Worm (Caenorhabditis elegans) whole organism, late embryonic: ENCODE results near the gene ZK228.1.

Experiments
- K02D7.2 ChIP-seq: sonication (generic microtip); optimal IDR thresholded peaks from 2 replicates; lab custom pipeline; 2017; ENCODE audit warnings: mild to moderate bottlenecking, missing genetic modification characterization, missing compliant biosample characterization
- K09A11.1 ChIP-seq: sonication (generic microtip); optimal IDR thresholded peaks from 2 replicates; lab custom pipeline; 2017; ENCODE audit warnings: antibody characterized with exemption, mild to moderate bottlenecking, missing genetic modification characterization, missing compliant biosample characterization; ENCODE audit not compliant: insufficient read depth
- T23F11.4 ChIP-seq: fragments of 200-800 bp; sonication (Bioruptor generic); optimal IDR thresholded peaks from 2 replicates; lab custom pipeline; 2018; ENCODE audit warnings: mild to moderate bottlenecking, missing genetic modification characterization, missing compliant biosample characterization
- ahr-1 ChIP-seq: sonication (generic microtip); optimal IDR thresholded peaks from 2 replicates; lab custom pipeline; 2016; ENCODE audit warnings: missing genetic modification characterization, missing compliant biosample characterization
- ceh-14 ChIP-seq: sonication (generic microtip); optimal IDR thresholded peaks from 2 replicates; lab custom pipeline; 2016; ENCODE audit warnings: missing genotype, missing genetic modification characterization, missing compliant biosample characterization
- ceh-19 ChIP-seq: fragments of 200-800 bp; sonication (Bioruptor generic); optimal IDR thresholded peaks from 2 replicates; lab custom pipeline; 2018; ENCODE audit warnings: mild to moderate bottlenecking, missing genetic modification characterization, missing compliant biosample characterization
- ceh-30 ChIP-seq: fragments of 150-350 bp; optimal IDR thresholded peaks from 2 replicates; lab custom pipeline; 2014; ENCODE audit warnings: missing biosample characterization, missing genetic modification characterization
- ceh-31 ChIP-seq: sonication (generic microtip); optimal IDR thresholded peaks from 2 replicates; lab custom pipeline; 2016; ENCODE audit warnings: missing genetic modification characterization, missing compliant biosample characterization
- ceh-34 ChIP-seq: sonication (generic microtip); optimal IDR thresholded peaks from 2 replicates; lab custom pipeline; 2016; ENCODE audit warnings: mild to moderate bottlenecking, missing genetic modification characterization, missing compliant biosample characterization
- ceh-45 ChIP-seq: fragments of 200-800 bp; sonication (Bioruptor generic); IDR thresholded peaks from 2 replicates; pipeline ENCODE4 v1.3.6; 2022; ENCODE audit warnings: missing genetic modification reagents, missing genetic modification characterization, missing compliant biosample characterization
- ceh-48 ChIP-seq: sonication (generic microtip); optimal IDR thresholded peaks from 2 replicates; lab custom pipeline; 2016; ENCODE audit warnings: missing genetic modification characterization, inconsistent platforms, missing compliant biosample characterization
- ceh-9 ChIP-seq: sonication (generic microtip); optimal IDR thresholded peaks from 2 replicates; lab custom pipeline; 2016; ENCODE audit warnings: mild to moderate bottlenecking, missing genetic modification characterization, inconsistent platforms, missing compliant biosample characterization
- che-1 ChIP-seq: sonication (generic microtip); optimal IDR thresholded peaks from 2 replicates; lab custom pipeline; 2016; ENCODE audit warnings: mild to moderate bottlenecking, missing genetic modification characterization, missing compliant biosample characterization
- dmd-4 ChIP-seq: sonication (generic microtip); optimal IDR thresholded peaks from 2 replicates; lab custom pipeline; 2016; ENCODE audit warnings: borderline replicate concordance, missing genetic modification characterization, missing compliant biosample characterization
- dve-1 ChIP-seq: sonication (generic microtip); optimal IDR thresholded peaks from 2 replicates; lab custom pipeline; 2017; ENCODE audit warnings: antibody characterized with exemption, mild to moderate bottlenecking, missing genetic modification characterization, missing compliant biosample characterization
- elt-2 ChIP-seq: sonication (generic microtip); optimal IDR thresholded peaks from 2 replicates; lab custom pipeline; 2016; ENCODE audit warnings: missing genetic modification reagents, missing genetic modification characterization, missing compliant biosample characterization
- fax-1 ChIP-seq: sonication (generic microtip); optimal IDR thresholded peaks from 2 replicates; lab custom pipeline; 2016; ENCODE audit warnings: missing genotype, missing genetic modification characterization, missing compliant biosample characterization
- fkh-10 ChIP-seq: fragments of 150-350 bp; optimal IDR thresholded peaks from 2 replicates; lab custom pipeline; 2014; ENCODE audit warnings: missing biosample characterization, missing genetic modification reagents, missing genetic modification characterization
- gmeb-2 ChIP-seq: sonication (generic microtip); optimal IDR thresholded peaks from 2 replicates; lab custom pipeline; 2016; ENCODE audit warnings: missing genetic modification characterization, inconsistent platforms, missing compliant biosample characterization
- hlh-13 ChIP-seq: fragments of 200-800 bp; sonication (Bioruptor generic); optimal IDR thresholded peaks from 2 replicates; lab custom pipeline; 2018; ENCODE audit warnings: mild to moderate bottlenecking, missing genetic modification characterization, missing compliant biosample characterization
- hlh-30 ChIP-seq: sonication (generic microtip); optimal IDR thresholded peaks from 2 replicates; lab custom pipeline; 2017; ENCODE audit warnings: antibody characterized with exemption, missing genetic modification characterization, missing compliant biosample characterization; ENCODE audit not compliant: insufficient read depth
- lin-11 ChIP-seq: fragments of 200-800 bp; sonication (Bioruptor generic); optimal IDR thresholded peaks from 2 replicates; lab custom pipeline; 2018; ENCODE audit warnings: mild to moderate bottlenecking, missing genetic modification characterization, missing compliant biosample characterization
- madf-2 ChIP-seq: sonication (generic microtip); optimal IDR thresholded peaks from 2 replicates; lab custom pipeline; 2017; ENCODE audit warnings: missing genetic modification characterization, missing compliant biosample characterization
- nfya-1 ChIP-seq: sonication (generic microtip); optimal IDR thresholded peaks from 2 replicates; lab custom pipeline; 2017; ENCODE audit warnings: missing genetic modification characterization, mild to moderate bottlenecking, missing compliant biosample characterization, antibody characterized with exemption, moderate library complexity
- npax-4 ChIP-seq: sonication (generic microtip); optimal IDR thresholded peaks from 2 replicates; lab custom pipeline; 2016; ENCODE audit warnings: missing genetic modification characterization, missing compliant biosample characterization
- pag-3 ChIP-seq: sonication (generic microtip); optimal IDR thresholded peaks from 2 replicates; lab custom pipeline; 2016; ENCODE audit warnings: missing compliant biosample characterization, missing genetic modification characterization, borderline replicate concordance
- pax-1 ChIP-seq: fragments of 150-350 bp; optimal IDR thresholded peaks from 2 replicates; lab custom pipeline; 2014; ENCODE audit warnings: missing biosample characterization, missing genetic modification characterization
- pha-2 ChIP-seq: sonication (generic microtip); optimal IDR thresholded peaks from 2 replicates; lab custom pipeline; 2017; ENCODE audit warnings: mild to moderate bottlenecking, missing genetic modification characterization, missing compliant biosample characterization
- pros-1 ChIP-seq: fragments of 150-350 bp; optimal IDR thresholded peaks from 2 replicates; lab custom pipeline; 2014; ENCODE audit warnings: missing biosample characterization, missing genetic modification reagents, missing genetic modification characterization
- rnt-1 ChIP-seq: sonication (generic microtip); optimal IDR thresholded peaks from 2 replicates; lab custom pipeline; 2016; ENCODE audit warnings: missing genetic modification characterization, missing compliant biosample characterization
- sox-2 ChIP-seq: fragments of 200-800 bp; sonication (Bioruptor generic); IDR thresholded peaks from 2 replicates; pipeline ENCODE4 v1.3.6; 2022; ENCODE audit warnings: missing genetic modification reagents, missing genetic modification characterization, missing compliant biosample characterization
- sox-4 ChIP-seq: sonication (generic microtip); optimal IDR thresholded peaks from 2 replicates; lab custom pipeline; 2017; ENCODE audit warnings: mild to moderate bottlenecking, missing genetic modification characterization, inconsistent platforms, missing compliant biosample characterization
- tbx-2 ChIP-seq: sonication (generic microtip); optimal IDR thresholded peaks from 2 replicates; lab custom pipeline; 2016; ENCODE audit warnings: missing genetic modification characterization, missing compliant biosample characterization
- ttx-3 ChIP-seq: sonication (generic microtip); optimal IDR thresholded peaks from 2 replicates; lab custom pipeline; 2016; ENCODE audit warnings: missing genetic modification reagents, missing genetic modification characterization, missing compliant biosample characterization
- unc-3 ChIP-seq, 2 experiments: fragments of 200-800 bp in 1 of 2; sonication (Bioruptor generic) in 1 of 2; sonication (generic microtip) in 1 of 2; conservative IDR thresholded peaks in 1 of 2; optimal IDR thresholded peaks in 1 of 2; 2 replicates each; pipeline versions ENCODE4 v1.3.6 to Lab custom; 2016 to 2022; ENCODE audit warnings: missing compliant biosample characterization in 2 of 2, missing genetic modification characterization in 2 of 2, missing genetic modification reagents in 1 of 2

Gene ZK228.1

DNA sequence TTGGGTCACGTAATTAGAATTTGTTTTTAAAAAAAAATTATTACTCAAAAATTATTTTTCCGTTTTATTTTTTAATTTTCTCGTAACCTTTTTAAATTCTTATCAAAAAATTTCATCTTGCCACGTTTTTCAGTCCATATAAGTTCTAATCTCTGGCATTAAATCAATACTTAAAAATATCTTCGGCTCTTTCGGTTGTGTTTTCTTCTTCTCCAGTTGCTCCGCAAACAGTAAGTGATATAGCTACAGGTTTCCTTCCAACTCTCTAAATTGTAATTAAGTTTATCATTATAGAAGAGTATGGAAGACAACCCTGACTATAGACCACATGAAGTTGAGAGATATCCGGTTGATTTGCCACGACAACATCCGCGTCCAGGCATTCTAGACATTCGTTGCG, at the start of gene ZK228.1:
ZK228.1 (plus strand) TSS at position 301 of the 400 bp plus-strand sequence.
- TF ChIP-seq ceh-45 (GFP tag; lab: Robert Waterston, UW) (no peak), ceh-14 (tag; lab: Kevin White, UChicago) (no peak)

DNA sequence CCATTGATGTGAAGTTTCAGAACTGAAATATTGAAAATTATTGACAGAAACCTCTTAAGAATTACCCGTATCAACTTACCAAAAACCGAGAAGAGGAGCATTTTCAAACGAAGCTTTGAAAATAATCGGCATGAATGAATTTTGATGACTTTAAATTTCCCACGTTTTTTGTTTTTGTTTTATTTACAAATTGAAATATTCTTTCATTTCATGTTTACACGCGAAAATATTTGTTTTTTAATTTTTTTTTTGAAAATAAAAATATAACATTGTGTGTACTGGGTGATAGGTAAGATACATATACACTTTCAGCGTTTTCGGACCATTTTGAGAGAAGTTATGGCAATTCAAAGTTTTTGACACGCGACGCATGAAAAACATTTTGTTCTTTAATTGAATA, 48.6 kb upstream of the ZK228.1 start, which contains the start of gene Y51A2B.9:
Y51A2B.9 (minus strand) TSS at position 101 of the 400 bp plus-strand sequence.
- TF ChIP-seq K09A11.1 (tag; lab: Kevin White, UChicago): no peak
- TF ChIP-seq fkh-10 (GFP tag; lab: Kevin White, UChicago): no peak
- TF ChIP-seq ceh-19: no peak
- no peak for TF ChIP-seq unc-3 (GFP tag; conservative IDR thresholded peaks at IDR 0.05; lab: Robert Waterston, UW)
- no peak for TF ChIP-seq unc-3 (tag; optimal IDR thresholded peaks at IDR 0.05; lab: Kevin White, UChicago)
- TF ChIP-seq hlh-13: no peak
- no peak for TF ChIP-seq ceh-34 (tag; lab: Kevin White, UChicago)
- no peak for TF ChIP-seq lin-11 (tag; lab: Kevin White, UChicago)
- TF ChIP-seq ceh-31: no peak
- no peak for TF ChIP-seq elt-2 (tag; lab: Kevin White, UChicago)
- TF ChIP-seq madf-2 (tag; lab: Kevin White, UChicago): no peak
- no peak for TF ChIP-seq ttx-3 (tag; lab: Kevin White, UChicago)
- TF ChIP-seq pag-3 (tag; lab: Kevin White, UChicago): no peak
- no peak for TF ChIP-seq npax-4
- TF ChIP-seq pha-2 (tag; lab: Kevin White, UChicago): no peak

DNA sequence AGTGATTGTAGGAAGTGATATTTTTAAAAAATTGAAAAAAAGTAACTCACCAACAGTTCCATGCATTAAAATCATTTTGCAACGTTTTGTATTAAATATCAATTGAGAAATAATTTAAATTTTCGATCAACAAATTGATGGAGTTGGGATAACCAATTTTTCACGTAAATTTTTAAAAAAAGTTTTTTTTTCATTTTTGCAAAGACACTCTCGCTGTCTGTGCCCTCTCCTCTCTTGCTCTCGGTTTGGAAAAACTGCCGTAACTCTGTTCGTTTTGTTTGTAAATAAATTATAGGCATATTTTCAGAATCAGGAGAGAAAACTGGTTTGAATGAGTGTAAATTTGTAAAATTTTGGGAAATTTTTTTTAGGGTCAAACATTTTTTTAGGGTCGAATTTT, 46.4 kb upstream of the ZK228.1 start, which contains the start of gene Y51A2B.16:
Y51A2B.16 (minus strand) TSS at position 101 of the 400 bp plus-strand sequence.
- TF ChIP-seq T23F11.4 (GFP tag; lab: Kevin White, UChicago) (no peak), pax-1 (tag; lab: Kevin White, UChicago) (no peak), ahr-1 (tag; lab: Kevin White, UChicago) (no peak), gmeb-2 (tag; lab: Kevin White, UChicago) (no peak), che-1 (tag; lab: Kevin White, UChicago) (no peak), ceh-48 (no peak), K02D7.2 (no peak), ceh-31 (no peak), hlh-30 (no peak), ceh-30 (tag; lab: Kevin White, UChicago) (no peak), npax-4 (no peak), ceh-9 (no peak), sox-2 (no peak), rnt-1 (no peak), dve-1 (tag; lab: Kevin White, UChicago) (no peak)
- TF ChIP-seq, all 69 proteins: peak for 0

DNA sequence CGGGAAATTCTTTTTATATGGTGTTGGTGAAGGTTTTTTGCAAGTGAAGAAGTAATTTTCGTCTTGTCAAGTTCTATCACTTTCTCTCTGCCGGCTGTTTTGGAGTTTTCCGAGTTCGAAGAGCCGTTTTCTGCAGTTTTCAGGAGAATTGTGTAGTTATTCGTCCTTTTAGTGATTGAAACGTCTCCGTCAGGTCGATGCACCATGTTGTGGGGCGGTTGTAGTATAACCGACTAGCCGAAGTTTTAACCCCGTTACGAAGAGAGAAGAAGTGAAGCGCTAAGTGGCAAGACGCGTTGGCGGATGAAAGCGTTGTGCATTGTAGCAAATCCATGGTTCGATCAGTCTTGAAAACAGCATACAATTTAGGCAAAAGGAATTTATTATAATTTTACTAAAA, 41.5 kb upstream of the ZK228.1 start:
- TF ChIP-seq hlh-13 (no peak), sox-4 (tag; lab: Kevin White, UChicago) (no peak), fax-1 (tag; lab: Kevin White, UChicago) (no peak), fkh-10 (GFP tag; lab: Kevin White, UChicago) (no peak), madf-2 (tag; lab: Kevin White, UChicago) (no peak), ceh-34 (tag; lab: Kevin White, UChicago) (no peak), unc-3 (GFP tag; conservative IDR thresholded peaks at IDR 0.05; lab: Robert Waterston, UW) (no peak), unc-3 (tag; optimal IDR thresholded peaks at IDR 0.05; lab: Kevin White, UChicago) (no peak), tbx-2 (no peak), pax-1 (tag; lab: Kevin White, UChicago) (no peak), nfya-1 (no peak), ttx-3 (tag; lab: Kevin White, UChicago) (no peak), pros-1 (no peak), sox-2 (no peak), dmd-4 (no peak), dve-1 (tag; lab: Kevin White, UChicago) (no peak)
